Fruit fly (Drosophila melanogaster) Kc167 (cell line): ENCODE data around the gene CG3335.

Experiments
- h ChIP-seq: fragments of >200 bp; optimal IDR thresholded peaks from 3 replicates; lab custom pipeline; 2018; ENCODE audit warnings: missing external identifiers
- insv ChIP-seq: fragments of >200 bp; optimal IDR thresholded peaks from 3 replicates; lab custom pipeline; 2018; ENCODE audit warnings: missing external identifiers

- TF ChIP-seq h (lab: Kevin White, UChicago) (no peak), insv (lab: Kevin White, UChicago) (no peak)
Observed at dm6 chr3L:9637812-9638211, 13.8 kb downstream of the CG3335 start, which contains the start of gene CG8329.
